Worm (Caenorhabditis elegans): ENCODE results near the gene F28B1.9.

DNA sequence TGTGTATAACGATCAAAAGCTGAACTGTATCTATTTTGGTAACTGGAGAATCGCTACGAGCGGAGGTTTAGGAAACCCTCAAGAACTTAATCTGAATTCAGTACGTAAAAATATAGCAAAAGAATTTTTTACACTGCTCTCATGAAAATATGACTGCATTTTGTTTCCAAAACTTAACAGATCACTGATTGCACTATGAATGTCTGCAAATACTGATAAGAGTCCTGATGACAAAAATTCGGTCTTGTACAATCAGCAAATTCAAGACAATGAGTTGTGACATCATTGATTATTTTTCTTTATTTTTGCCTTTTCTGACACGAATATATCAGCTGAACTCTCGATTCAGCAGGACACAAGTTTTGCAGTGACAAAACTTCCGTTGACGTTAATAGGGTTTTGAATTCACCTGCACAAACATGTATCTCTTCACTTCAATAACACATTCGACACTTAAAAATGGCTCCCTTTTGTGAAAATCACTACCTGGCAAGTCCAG, 28.3 kb downstream of the F28B1.9 start, which contains the start of gene srh-237:
- TF ChIP-seq W03F9.2 (tag; optimal IDR thresholded peaks at IDR 0.05), result no peak
- TF ChIP-seq him-1 (tag; optimal IDR thresholded peaks at IDR 0.05), result no peak
- no peak for TF ChIP-seq dao-5 (tag; optimal IDR thresholded peaks at IDR 0.05)

Data from whole organism, L4/young adult.